Worm (Caenorhabditis elegans): Measurements from ENCODE around the gene C16C8.25.

- TF ChIP-seq tab-1 (GFP tag; IDR thresholded peaks at IDR 0.05) (no peak), ztf-29 (GFP tag; IDR thresholded peaks at IDR 0.05) (no peak), flt-1 (GFP tag; IDR thresholded peaks at IDR 0.05) (peak; percentile 67; the same call in 1 of the 2 replicates), T22C8.4 (GFP tag; IDR thresholded peaks at IDR 0.05) (no peak), med-1 (GFP tag; optimal IDR thresholded peaks at IDR 0.05; ENCODE audit: insufficient read depth) (no peak), ztf-23 (GFP tag; IDR thresholded peaks at IDR 0.05) (peak; percentile 74), klf-2 (GFP tag; conservative IDR thresholded peaks at IDR 0.05) (0 out of 2 replicates have a peak, but pooled peaks have one; percentile 45), ref-1 (GFP tag; conservative IDR thresholded peaks at IDR 0.05) (no peak), cog-1 (tag; optimal IDR thresholded peaks at IDR 0.05) (peak; percentile 39)
Measured at ce11 chrII:3482231-3482630, 33.2 kb downstream of the C16C8.25 start, which contains the start of gene smu-2.

Measured in whole organism, midembryonic.